Worm (Caenorhabditis elegans) whole organism, L1 larva: ENCODE measurements around the gene B0524.2.

Experiments used
- C04F5.9 ChIP-seq: sonication (generic microtip); optimal IDR thresholded peaks from 2 replicates; lab custom pipeline; 2016; ENCODE audit warnings: missing genetic modification characterization, missing compliant biosample characterization
- C16A3.4 ChIP-seq: fragments of 150-350 bp; optimal IDR thresholded peaks from 2 replicates; lab custom pipeline; 2014; ENCODE audit warnings: missing biosample characterization, missing genetic modification characterization
- F16B12.6 ChIP-seq: fragments of 150-350 bp; optimal IDR thresholded peaks from 2 replicates; lab custom pipeline; 2014; ENCODE audit warnings: missing biosample characterization, missing genetic modification characterization
- Y116A8C.19 ChIP-seq: sonication (generic microtip); optimal IDR thresholded peaks from 2 replicates; lab custom pipeline; 2016; ENCODE audit warnings: missing compliant biosample characterization, missing genetic modification characterization, borderline replicate concordance
- alr-1 ChIP-seq: fragments of 200-800 bp; sonication (Bioruptor generic); optimal IDR thresholded peaks from 2 replicates; lab custom pipeline; 2018; ENCODE audit warnings: borderline replicate concordance, mild to moderate bottlenecking, missing genetic modification characterization, missing compliant biosample characterization
- aly-2 ChIP-seq: fragments of 150-350 bp; optimal IDR thresholded peaks from 2 replicates; lab custom pipeline; 2014; ENCODE audit warnings: missing biosample characterization, missing genetic modification characterization
- ceh-63 ChIP-seq: fragments of 200-800 bp; sonication (Bioruptor generic); optimal IDR thresholded peaks from 2 replicates; lab custom pipeline; 2018; ENCODE audit warnings: mild to moderate bottlenecking, missing genetic modification characterization, missing compliant biosample characterization
- ceh-8 ChIP-seq: fragments of 200-800 bp; sonication (Bioruptor generic); optimal IDR thresholded peaks from 2 replicates; lab custom pipeline; 2018; ENCODE audit warnings: mild to moderate bottlenecking, missing genetic modification characterization, moderate library complexity, missing compliant biosample characterization
- ceh-82 ChIP-seq, 3 experiments: fragments of 150-350 bp in 1 of 3; sonication (generic microtip) in 2 of 3; optimal IDR thresholded peaks; 2 replicates each; lab custom pipeline; 2014 to 2017; ENCODE audit warnings: missing biosample characterization in 3 of 3, missing genetic modification characterization in 3 of 3
- ceh-88 ChIP-seq: fragments of 200-800 bp; sonication (Bioruptor generic); IDR thresholded peaks from 2 replicates; pipeline ENCODE4 v1.3.6; 2022; ENCODE audit warnings: missing genetic modification characterization, missing compliant biosample characterization
- efl-1 ChIP-seq, 4 experiments: fragments of 150-350 bp; optimal IDR thresholded peaks in 3 of 4; peaks in 1 of 4; 1 replicate in 1 of 4; 2 replicates in 3 of 4; lab custom pipeline; 2014; ENCODE audit warnings: missing biosample characterization in 2 of 4, missing genetic modification characterization in 2 of 4, missing genetic modification reagents in 2 of 4
- efl-3 ChIP-seq: fragments of 200-800 bp; sonication (Bioruptor generic); optimal IDR thresholded peaks from 2 replicates; lab custom pipeline; 2018; ENCODE audit warnings: mild to moderate bottlenecking, missing genetic modification characterization, missing compliant biosample characterization
- egl-27 ChIP-seq, 2 experiments: fragments of 150-350 bp in 1 of 2; sonication (generic microtip); optimal IDR thresholded peaks; 3 replicates each; lab custom pipeline; 2017 to 2018; ENCODE audit warnings: missing biosample characterization in 2 of 2, missing genetic modification characterization in 2 of 2, missing genetic modification reagents in 2 of 2
- elt-3 ChIP-seq, 6 experiments: fragments of 150-350 bp in 1 of 6; sonication (generic microtip); optimal IDR thresholded peaks; 2 replicates each; lab custom pipeline; 2017 to 2018; ENCODE audit warnings: missing biosample characterization in 6 of 6, missing genetic modification characterization in 6 of 6, inconsistent platforms in 1 of 6
- ets-5 ChIP-seq: fragments of 200-800 bp; sonication (Bioruptor generic); IDR thresholded peaks from 2 replicates; pipeline ENCODE4 v1.3.6; 2022; ENCODE audit warnings: missing genetic modification characterization, missing compliant biosample characterization
- fkh-10 ChIP-seq: sonication (generic microtip); optimal IDR thresholded peaks from 2 replicates; lab custom pipeline; 2017; ENCODE audit warnings: missing biosample characterization, missing genetic modification reagents, missing genetic modification characterization
- fos-1 ChIP-seq: fragments of 150-350 bp; optimal IDR thresholded peaks from 2 replicates; lab custom pipeline; 2014; ENCODE audit warnings: missing biosample characterization, missing genetic modification characterization
- grh-1 ChIP-seq: fragments of 200-800 bp; sonication (Bioruptor generic); IDR thresholded peaks from 2 replicates; pipeline ENCODE4 v1.3.6; 2022; ENCODE audit warnings: missing genetic modification reagents, missing genetic modification characterization, missing compliant biosample characterization
- lin-13 ChIP-seq: fragments of 150-350 bp; optimal IDR thresholded peaks from 2 replicates; lab custom pipeline; 2014; ENCODE audit warnings: missing biosample characterization, missing genetic modification reagents, missing genetic modification characterization
- lin-15B ChIP-seq: fragments of 150-350 bp; sonication (generic microtip); optimal IDR thresholded peaks from 3 replicates; lab custom pipeline; 2014; ENCODE audit warnings: missing biosample characterization, missing genetic modification characterization
- lin-39 ChIP-seq: fragments of 150-350 bp; optimal IDR thresholded peaks from 2 replicates; lab custom pipeline; 2014; ENCODE audit warnings: missing biosample characterization, missing genetic modification reagents, missing genetic modification characterization
- lir-3 ChIP-seq: sonication (generic microtip); optimal IDR thresholded peaks from 2 replicates; lab custom pipeline; 2016; ENCODE audit warnings: mild to moderate bottlenecking, missing genetic modification characterization, moderate library complexity, missing compliant biosample characterization; ENCODE audit not compliant: poor library complexity
- lsy-2 ChIP-seq, 2 experiments: fragments of 150-350 bp; optimal IDR thresholded peaks; 2 replicates each; lab custom pipeline; 2014; ENCODE audit warnings: missing biosample characterization in 2 of 2, missing genetic modification characterization in 2 of 2
- mef-2 ChIP-seq: fragments of 150-350 bp; optimal IDR thresholded peaks from 2 replicates; lab custom pipeline; 2014; ENCODE audit warnings: missing biosample characterization, missing genetic modification characterization
- mep-1 ChIP-seq: fragments of 150-350 bp; optimal IDR thresholded peaks from 2 replicates; lab custom pipeline; 2014; ENCODE audit warnings: missing biosample characterization, missing genetic modification characterization
- nhr-11 ChIP-seq: fragments of 150-350 bp; optimal IDR thresholded peaks from 2 replicates; lab custom pipeline; 2014; ENCODE audit warnings: missing biosample characterization, missing genetic modification characterization
- nhr-12 ChIP-seq: sonication (generic microtip); optimal IDR thresholded peaks from 2 replicates; lab custom pipeline; 2017; ENCODE audit warnings: missing biosample characterization, missing genetic modification characterization
- nhr-19 ChIP-seq: fragments of 200-800 bp; sonication (Bioruptor generic); conservative IDR thresholded peaks from 2 replicates; pipeline ENCODE4 v1.3.6; 2022; ENCODE audit warnings: missing genetic modification characterization, missing compliant biosample characterization
- nhr-20 ChIP-seq: sonication (generic microtip); optimal IDR thresholded peaks from 2 replicates; lab custom pipeline; 2016; ENCODE audit warnings: mild to moderate bottlenecking, missing genetic modification characterization, missing compliant biosample characterization
- nhr-28 ChIP-seq: fragments of 150-350 bp; optimal IDR thresholded peaks from 2 replicates; lab custom pipeline; 2014; ENCODE audit warnings: missing biosample characterization, missing genetic modification characterization
- nhr-47 ChIP-seq: sonication (generic microtip); optimal IDR thresholded peaks from 2 replicates; lab custom pipeline; 2016; ENCODE audit warnings: mild to moderate bottlenecking, missing genetic modification characterization, moderate library complexity, missing compliant biosample characterization
- nhr-76 ChIP-seq: sonication (generic microtip); optimal IDR thresholded peaks from 2 replicates; lab custom pipeline; 2017; ENCODE audit warnings: missing biosample characterization, missing genetic modification characterization
- nhr-77 ChIP-seq: fragments of 150-350 bp; optimal IDR thresholded peaks from 2 replicates; lab custom pipeline; 2014; ENCODE audit warnings: missing biosample characterization, missing genetic modification characterization
- nhr-84 ChIP-seq: sonication (generic microtip); optimal IDR thresholded peaks from 2 replicates; lab custom pipeline; 2017; ENCODE audit warnings: missing biosample characterization, missing genetic modification characterization
- nhr-85 ChIP-seq: sonication (generic microtip); peaks from one replicate; lab custom pipeline; 2016; ENCODE audit warnings: missing genetic modification characterization, inconsistent platforms, missing compliant biosample characterization
- nhr-90 ChIP-seq: sonication (generic microtip); optimal IDR thresholded peaks from 2 replicates; lab custom pipeline; 2016; ENCODE audit warnings: mild to moderate bottlenecking, missing genetic modification characterization, missing compliant biosample characterization; ENCODE audit not compliant: poor library complexity
- pax-3 ChIP-seq: fragments of 200-800 bp; sonication (Bioruptor generic); optimal IDR thresholded peaks from 2 replicates; lab custom pipeline; 2018; ENCODE audit warnings: mild to moderate bottlenecking, missing genetic modification characterization, moderate library complexity, missing compliant biosample characterization
- pqm-1 ChIP-seq: sonication (generic microtip); optimal IDR thresholded peaks from 3 replicates; lab custom pipeline; 2017; ENCODE audit warnings: missing biosample characterization, missing genetic modification characterization
- skn-1 ChIP-seq: fragments of 150-350 bp; optimal IDR thresholded peaks from 2 replicates; lab custom pipeline; 2014; ENCODE audit warnings: missing biosample characterization, missing genetic modification characterization
- snpc-4 ChIP-seq: fragments of 150-350 bp; optimal IDR thresholded peaks from 2 replicates; lab custom pipeline; 2014; ENCODE audit warnings: missing biosample characterization, missing genetic modification characterization
- sox-4 ChIP-seq: sonication (generic microtip); optimal IDR thresholded peaks from 2 replicates; lab custom pipeline; 2016; ENCODE audit warnings: missing genetic modification characterization, missing compliant biosample characterization
- sptf-1 ChIP-seq: fragments of 150-350 bp; optimal IDR thresholded peaks from 2 replicates; lab custom pipeline; 2014; ENCODE audit warnings: missing biosample characterization, missing genetic modification characterization
- tbx-2 ChIP-seq: sonication (generic microtip); optimal IDR thresholded peaks from 2 replicates; lab custom pipeline; 2016; ENCODE audit warnings: missing genetic modification characterization, missing compliant biosample characterization
- unc-130 ChIP-seq: fragments of 150-350 bp; optimal IDR thresholded peaks from 2 replicates; lab custom pipeline; 2017; ENCODE audit warnings: missing biosample characterization, missing genetic modification characterization, inconsistent platforms
- unc-30 ChIP-seq: sonication (generic microtip); optimal IDR thresholded peaks from 2 replicates; lab custom pipeline; 2017; ENCODE audit warnings: missing biosample characterization, missing genetic modification characterization
- unc-62 ChIP-seq: fragments of 150-350 bp; optimal IDR thresholded peaks from 2 replicates; lab custom pipeline; 2014; ENCODE audit warnings: missing biosample characterization, missing genetic modification reagents, missing genetic modification characterization
- unc-86 ChIP-seq: sonication (generic microtip); optimal IDR thresholded peaks from 2 replicates; lab custom pipeline; 2016; ENCODE audit warnings: missing genetic modification characterization, missing compliant biosample characterization
- unc-98 ChIP-seq: fragments of 200-800 bp; sonication (Bioruptor generic); IDR thresholded peaks from 2 replicates; pipeline ENCODE4 v1.3.6; 2022; ENCODE audit warnings: missing genetic modification characterization, missing compliant biosample characterization
- xbp-1 ChIP-seq: sonication (generic microtip); optimal IDR thresholded peaks from 2 replicates; lab custom pipeline; 2016; ENCODE audit warnings: missing genetic modification characterization, missing compliant biosample characterization
- zag-1 ChIP-seq: fragments of 150-350 bp; optimal IDR thresholded peaks from 2 replicates; lab custom pipeline; 2014; ENCODE audit warnings: missing biosample characterization, missing genetic modification characterization
- zip-4 ChIP-seq: fragments of 200-800 bp; sonication (Bioruptor generic); optimal IDR thresholded peaks from 2 replicates; lab custom pipeline; 2018; ENCODE audit warnings: mild to moderate bottlenecking, missing genetic modification characterization, moderate library complexity, missing compliant biosample characterization
- ztf-4 ChIP-seq: fragments of 150-350 bp; optimal IDR thresholded peaks from 2 replicates; lab custom pipeline; 2014; ENCODE audit warnings: missing biosample characterization, missing genetic modification characterization

The B0524.2 gene

DNA sequence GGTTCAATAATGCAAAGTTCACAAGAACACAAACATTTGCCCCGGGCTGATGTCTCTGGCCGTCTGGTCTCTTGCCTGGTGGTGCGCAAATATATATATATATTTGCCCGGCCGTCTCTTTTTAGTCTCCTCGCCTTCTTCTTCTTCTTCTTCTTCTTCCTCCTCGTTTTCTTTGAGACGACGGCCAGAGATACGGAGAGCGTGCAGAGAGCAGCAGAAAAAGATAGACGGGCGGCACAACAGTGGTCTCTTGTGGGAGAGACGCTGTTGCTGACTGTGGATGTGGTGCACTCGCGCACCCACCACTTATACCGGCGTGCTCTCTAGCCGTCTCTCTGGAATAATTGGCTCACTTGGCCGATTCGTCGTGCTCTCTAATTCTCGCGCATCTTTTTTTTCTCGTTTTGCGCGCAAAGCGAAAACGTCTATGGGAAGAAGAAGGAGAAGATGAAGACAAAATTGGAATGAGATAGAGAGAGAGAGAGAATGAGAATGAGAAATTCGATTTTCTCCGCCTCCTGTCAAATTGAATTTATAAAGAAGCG lies 27.4 kb downstream of the B0524.2 start:
- TF ChIP-seq ets-5 = no peak
- TF ChIP-seq nhr-76 (tag; lab: Kevin White, UChicago) = peak; percentile 29
- peak; percentile 46 to 81 (median 75) for TF ChIP-seq ceh-82 (tag; optimal IDR thresholded peaks at IDR 0.05; lab: Kevin White, UChicago)
- TF ChIP-seq lsy-2 (tag; optimal IDR thresholded peaks at IDR 0.05; lab: Kevin White, UChicago) = peak; percentile 86 to 90
- peak; percentile 99 for TF ChIP-seq nhr-47 (tag; lab: Kevin White, UChicago)
- TF ChIP-seq nhr-77 (tag; lab: Kevin White, UChicago) = peak; percentile 84
- peak; percentile 87 for TF ChIP-seq mep-1 (tag; lab: Kevin White, UChicago)
- peak; percentile 100 for TF ChIP-seq unc-86 (tag; lab: Kevin White, UChicago)
- peak; percentile 95 for TF ChIP-seq sox-4 (tag; lab: Kevin White, UChicago)
- TF ChIP-seq lin-15B = no peak
- TF ChIP-seq F16B12.6 (tag; lab: Kevin White, UChicago) = peak; percentile 37
- peak; percentile 100 for TF ChIP-seq nhr-85 (tag; lab: Kevin White, UChicago)
- peak; percentile 97 for TF ChIP-seq nhr-90 (tag; lab: Kevin White, UChicago)
- no peak for TF ChIP-seq nhr-28
- no peak for TF ChIP-seq unc-30 (tag; lab: Kevin White, UChicago)
- TF ChIP-seq aly-2 = peak; percentile 80
- peak; percentile 40; the same call in 1 of the 2 replicates for TF ChIP-seq unc-98 (GFP tag; lab: Robert Waterston, UW)
- TF ChIP-seq zip-4 = peak; percentile 87
- TF ChIP-seq nhr-12 (tag; lab: Kevin White, UChicago) = peak; percentile 41
- peak; percentile 91 for TF ChIP-seq nhr-11 (tag; lab: Kevin White, UChicago)
- TF ChIP-seq grh-1 (GFP tag; lab: Robert Waterston, UW) = peak; percentile 97
- TF ChIP-seq lin-39 = peak; percentile 86
- peak; percentile 48 for TF ChIP-seq unc-130 (tag; lab: Kevin White, UChicago)
- TF ChIP-seq pqm-1 (tag; lab: Kevin White, UChicago) = peak; percentile 7
- peak; percentile 94 for TF ChIP-seq xbp-1 (tag; lab: Kevin White, UChicago)
- peak; percentile 91 for TF ChIP-seq ceh-88 (GFP tag; lab: Robert Waterston, UW)
- peak; percentile 96 for TF ChIP-seq fkh-10 (GFP tag; lab: Kevin White, UChicago)
- TF ChIP-seq egl-27 (tag; optimal IDR thresholded peaks at IDR 0.05; lab: Kevin White, UChicago) = peak; percentile 86 to 99
- TF ChIP-seq C16A3.4 (tag; lab: Kevin White, UChicago) = peak; percentile 63
- TF ChIP-seq ztf-4 = peak; percentile 89
- TF ChIP-seq alr-1 = no peak
- peak; percentile 84 for TF ChIP-seq ceh-63 (GFP tag; lab: Kevin White, UChicago)
- no peak for TF ChIP-seq sptf-1 (tag; lab: Kevin White, UChicago)
- TF ChIP-seq C04F5.9 = peak; percentile 77
- TF ChIP-seq ceh-8 (GFP tag; lab: Kevin White, UChicago) = peak; percentile 98
- TF ChIP-seq zag-1 (tag; lab: Kevin White, UChicago) = peak; percentile 93
- TF ChIP-seq lin-13 = peak; percentile 78
- peak in 5 of 6 experiments; percentile 10 to 87 (median 82) for TF ChIP-seq elt-3 (tag; optimal IDR thresholded peaks at IDR 0.05; lab: Kevin White, UChicago)
- TF ChIP-seq tbx-2 (tag; lab: Kevin White, UChicago) = peak; percentile 100
- TF ChIP-seq unc-62 (GFP tag; lab: Kevin White, UChicago) = peak; percentile 93
- peak; percentile 82 to 86 for TF ChIP-seq efl-1 (optimal IDR thresholded peaks at IDR 0.05; lab: Kevin White, UChicago)
- peak; percentile 57 to 97 for TF ChIP-seq efl-1 (GFP tag; optimal IDR thresholded peaks at IDR 0.05 in 1 of 2; lab: Kevin White, UChicago)
- no peak for TF ChIP-seq nhr-84
- peak; percentile 87 for TF ChIP-seq skn-1 (tag; lab: Kevin White, UChicago)
- peak; percentile 80 for TF ChIP-seq fos-1 (tag; lab: Kevin White, UChicago)
- TF ChIP-seq snpc-4 (tag; lab: Kevin White, UChicago) = peak; percentile 81
- peak; percentile 97 for TF ChIP-seq nhr-19 (GFP tag; lab: Robert Waterston, UW)
- TF ChIP-seq lir-3 (tag; lab: Kevin White, UChicago) = peak; percentile 72
- peak; percentile 100 for TF ChIP-seq nhr-20 (tag; lab: Kevin White, UChicago)
- peak; percentile 84 for TF ChIP-seq efl-3 (GFP tag; lab: Kevin White, UChicago)
- peak; percentile 97 for TF ChIP-seq pax-3 (tag; lab: Kevin White, UChicago)
- TF ChIP-seq mef-2 (tag; lab: Kevin White, UChicago) = peak; percentile 95
- TF ChIP-seq Y116A8C.19 (tag; lab: Kevin White, UChicago) = peak; percentile 16
